Worm (Caenorhabditis elegans): Measurements from ENCODE around the gene F46H5.5.

DNA sequence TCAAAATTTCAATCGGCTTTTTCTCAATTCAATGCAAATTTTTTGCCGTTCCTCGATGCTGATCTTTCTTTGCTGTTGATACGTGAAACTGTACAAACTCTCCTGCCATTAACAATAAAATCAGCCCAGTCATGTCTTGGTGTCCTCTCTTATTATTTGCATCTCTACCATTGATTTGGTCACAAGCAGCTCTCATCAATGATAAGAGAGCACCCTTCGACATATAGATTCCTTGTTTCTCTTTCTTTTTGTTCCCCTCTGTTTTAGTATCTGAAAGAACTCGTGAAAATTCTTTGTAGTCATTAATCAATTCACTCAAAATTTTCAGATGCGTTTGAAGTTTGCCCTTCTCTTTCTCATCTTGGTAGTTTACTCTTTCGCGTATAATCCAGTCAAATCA is 35.0 kb upstream of the F46H5.5 start, which contains the start of gene lron-7:
- no peak for TF ChIP-seq nhr-11 (tag; optimal IDR thresholded peaks at IDR 0.05)
- no peak for TF ChIP-seq ama-1 (optimal IDR thresholded peaks at IDR 0.05)
- no peak for TF ChIP-seq mml-1 (tag; optimal IDR thresholded peaks at IDR 0.05)
- TF ChIP-seq nhr-25 (tag; optimal IDR thresholded peaks at IDR 0.05): no peak
- TF ChIP-seq skn-1 (tag; optimal IDR thresholded peaks at IDR 0.05): no peak
- no peak for TF ChIP-seq ceh-28 (tag; optimal IDR thresholded peaks at IDR 0.05)
- TF ChIP-seq ZK546.5 (tag; optimal IDR thresholded peaks at IDR 0.05): no peak
